Worm (Caenorhabditis elegans) whole organism, early embryonic: ENCODE measurements around the gene F42G2.7.

Experiments
- F13C5.2 ChIP-seq: sonication (generic microtip); optimal IDR thresholded peaks from 2 replicates; lab custom pipeline; 2017; ENCODE audit warnings: mild to moderate bottlenecking, missing genetic modification characterization, inconsistent platforms, missing compliant biosample characterization
- ama-1 ChIP-seq: fragments of 150-350 bp; optimal IDR thresholded peaks from 2 replicates; lab custom pipeline; 2014
- ceh-13 ChIP-seq: fragments of 200-800 bp; sonication (Bioruptor generic); optimal IDR thresholded peaks from 2 replicates; lab custom pipeline; 2018; ENCODE audit warnings: mild to moderate bottlenecking, missing genetic modification characterization, missing compliant biosample characterization
- ceh-36 ChIP-seq: sonication (generic microtip); optimal IDR thresholded peaks from 2 replicates; lab custom pipeline; 2016; ENCODE audit warnings: missing genetic modification characterization, inconsistent platforms, missing compliant biosample characterization
- hmg-4 ChIP-seq: fragments of 200-800 bp; sonication (Bioruptor generic); optimal IDR thresholded peaks from 2 replicates; lab custom pipeline; 2018; ENCODE audit warnings: mild to moderate bottlenecking, missing genetic modification characterization, missing compliant biosample characterization
- hnd-1 ChIP-seq: sonication (generic microtip); optimal IDR thresholded peaks from 2 replicates; lab custom pipeline; 2016; ENCODE audit warnings: missing genetic modification characterization, missing compliant biosample characterization
- pes-1 ChIP-seq: fragments of 200-800 bp; sonication (Bioruptor generic); IDR thresholded peaks from 2 replicates; pipeline ENCODE4 v1.3.6; 2022; ENCODE audit warnings: missing genetic modification reagents, missing genetic modification characterization, missing compliant biosample characterization
- scrt-1 ChIP-seq: fragments of 200-800 bp; sonication (Bioruptor generic); IDR thresholded peaks from 2 replicates; pipeline ENCODE4 v1.3.6; 2022; ENCODE audit warnings: missing genetic modification characterization, missing compliant biosample characterization
- sea-1 ChIP-seq: fragments of 200-800 bp; sonication (Bioruptor generic); conservative IDR thresholded peaks from 2 replicates; pipeline ENCODE4 v1.3.6; 2022; ENCODE audit warnings: missing genetic modification characterization, missing compliant biosample characterization

- TF ChIP-seq scrt-1 (GFP tag; lab: Robert Waterston, UW) = no peak
- no peak for TF ChIP-seq ama-1 (lab: Kevin White, UChicago)
- no peak for TF ChIP-seq ceh-13 (GFP tag; lab: Kevin White, UChicago)
- TF ChIP-seq pes-1 = no peak
- no peak for TF ChIP-seq ceh-36 (tag; lab: Kevin White, UChicago)
- TF ChIP-seq hnd-1 (tag; lab: Kevin White, UChicago) = no peak
- TF ChIP-seq hmg-4 (GFP tag; lab: Kevin White, UChicago) = no peak
- no peak for TF ChIP-seq F13C5.2 (tag; lab: Kevin White, UChicago)
- no peak for TF ChIP-seq sea-1 (GFP tag; lab: Robert Waterston, UW)
These were observed 49.0 kb upstream of the F42G2.7 start, which contains the start of gene hpo-25 for ce11 chrII:2368956-2369355.
